Worm (Caenorhabditis elegans) whole organism, L4 larva: Measurements from ENCODE around the gene B0524.2.

Source experiments
- Y5F2A.4 ChIP-seq: fragments of 200-800 bp; sonication (Bioruptor generic); optimal IDR thresholded peaks from 2 replicates; lab custom pipeline; 2018; ENCODE audit warnings: mild to moderate bottlenecking, missing genetic modification characterization, missing compliant biosample characterization
- aly-2 ChIP-seq: sonication (generic microtip); optimal IDR thresholded peaks from 2 replicates; lab custom pipeline; 2018; ENCODE audit warnings: missing biosample characterization, missing genetic modification characterization
- ceh-82 ChIP-seq: sonication (generic microtip); optimal IDR thresholded peaks from 2 replicates; lab custom pipeline; 2017; ENCODE audit warnings: missing biosample characterization, missing genetic modification characterization
- ces-1 ChIP-seq: fragments of 150-350 bp; sonication (generic microtip); optimal IDR thresholded peaks from 4 replicates; lab custom pipeline; 2014; ENCODE audit warnings: missing biosample characterization, missing genetic modification reagents, missing genetic modification characterization
- dmd-9 ChIP-seq: fragments of 200-800 bp; sonication (Bioruptor generic); IDR thresholded peaks from 2 replicates; pipeline ENCODE4 v1.3.6; 2022; ENCODE audit warnings: missing genetic modification reagents, missing genetic modification characterization, missing compliant biosample characterization
- egl-43 ChIP-seq: fragments of 200-800 bp; sonication (Bioruptor generic); IDR thresholded peaks from 2 replicates; pipeline ENCODE4 v1.3.6; 2022; ENCODE audit warnings: missing genetic modification reagents, missing genetic modification characterization, missing compliant biosample characterization
- hlh-11 ChIP-seq: fragments of 200-800 bp; sonication (Bioruptor generic); optimal IDR thresholded peaks from 2 replicates; lab custom pipeline; 2018; ENCODE audit warnings: mild to moderate bottlenecking, missing genetic modification characterization, missing compliant biosample characterization
- lin-15B ChIP-seq: fragments of 150-350 bp; sonication (generic microtip); optimal IDR thresholded peaks from 3 replicates; lab custom pipeline; 2014; ENCODE audit warnings: missing biosample characterization, missing genetic modification characterization
- nhr-11 ChIP-seq: fragments of 150-350 bp; optimal IDR thresholded peaks from 2 replicates; lab custom pipeline; 2014; ENCODE audit warnings: missing biosample characterization, missing genetic modification characterization
- nhr-25 ChIP-seq: sonication (generic microtip); optimal IDR thresholded peaks from 2 replicates; lab custom pipeline; 2017; ENCODE audit warnings: missing genetic modification characterization, mild to moderate bottlenecking, missing compliant biosample characterization, antibody characterized with exemption, moderate library complexity, borderline replicate concordance; ENCODE audit not compliant: insufficient read depth
- nhr-28 ChIP-seq: fragments of 150-350 bp; optimal IDR thresholded peaks from 2 replicates; lab custom pipeline; 2014; ENCODE audit warnings: missing biosample characterization, missing genetic modification characterization
- rbr-2 ChIP-seq: sonication (generic microtip); optimal IDR thresholded peaks from 2 replicates; lab custom pipeline; 2016; ENCODE audit warnings: missing genotype, missing genetic modification characterization, missing compliant biosample characterization
- unc-62 ChIP-seq, 3 experiments: fragments of 150-350 bp in 1 of 3; sonication (generic microtip); optimal IDR thresholded peaks in 2 of 3; peaks in 1 of 3; 1 replicate in 1 of 3; 2 replicates in 2 of 3; lab custom pipeline; 2014 to 2017; ENCODE audit warnings: missing biosample characterization in 3 of 3, missing genetic modification characterization in 3 of 3, missing genetic modification reagents in 3 of 3, missing genotype in 1 of 3

- no peak for TF ChIP-seq unc-62 (GFP tag; optimal IDR thresholded peaks at IDR 0.05 in 1 of 2; lab: Kevin White, UChicago)
- no peak for TF ChIP-seq unc-62 (tag; optimal IDR thresholded peaks at IDR 0.05; lab: Kevin White, UChicago)
- no peak for TF ChIP-seq ceh-82 (tag; lab: Kevin White, UChicago)
- no peak for TF ChIP-seq Y5F2A.4 (GFP tag; lab: Kevin White, UChicago)
- TF ChIP-seq nhr-25 (tag; lab: Kevin White, UChicago), result peak; percentile 3
- TF ChIP-seq nhr-11 (tag; lab: Kevin White, UChicago), result no peak
- TF ChIP-seq rbr-2 (tag; lab: Kevin White, UChicago), result no peak
- no peak for TF ChIP-seq aly-2 (tag; lab: Kevin White, UChicago)
- peak; percentile 31 for TF ChIP-seq nhr-28 (tag; lab: Kevin White, UChicago)
- TF ChIP-seq ces-1 (GFP tag; lab: Kevin White, UChicago), result no peak
- no peak for TF ChIP-seq dmd-9 (GFP tag; lab: Robert Waterston, UW)
- no peak for TF ChIP-seq lin-15B
- peak; percentile 29 for TF ChIP-seq hlh-11 (tag; lab: Kevin White, UChicago)
- no peak for TF ChIP-seq egl-43 (GFP tag; lab: Robert Waterston, UW)
Observed at ce11 chrIII:1853944-1854343, 39.9 kb upstream of the B0524.2 start.
